Fruit fly (Drosophila melanogaster) whole organism, adult: ENCODE data around the gene GstD11.

Source experiments
- CG11617 ChIP-seq: fragments of 200-800 bp; sonication (Bioruptor generic); optimal IDR thresholded peaks from 2 replicates; lab custom pipeline; 2017; ENCODE audit warnings: mild to moderate bottlenecking, missing biosample characterization, missing genetic modification reagents, missing genetic modification characterization
- CG12768 ChIP-seq: fragments of 200-800 bp; sonication (Bioruptor generic); optimal IDR thresholded peaks from 2 replicates; lab custom pipeline; 2017; ENCODE audit warnings: missing biosample characterization, missing genetic modification characterization, mild to moderate bottlenecking, moderate library complexity, missing genetic modification reagents
- CG14711 ChIP-seq: fragments of 200-800 bp; sonication (Bioruptor generic); optimal IDR thresholded peaks from 2 replicates; lab custom pipeline; 2018; ENCODE audit warnings: missing biosample characterization, mild to moderate bottlenecking, missing genetic modification characterization, moderate library complexity
- CG1620 ChIP-seq: fragments of 200-800 bp; sonication (Bioruptor generic); optimal IDR thresholded peaks from 2 replicates; lab custom pipeline; 2016; ENCODE audit warnings: missing biosample characterization, missing genetic modification characterization
- CG33017 ChIP-seq: fragments of 200-800 bp; sonication (Bioruptor generic); optimal IDR thresholded peaks from 2 replicates; lab custom pipeline; 2018; ENCODE audit warnings: missing biosample characterization, mild to moderate bottlenecking, missing genetic modification characterization, moderate library complexity
- CG5204 ChIP-seq: fragments of 200-800 bp; sonication (Bioruptor generic); optimal IDR thresholded peaks from 2 replicates; lab custom pipeline; 2016; ENCODE audit warnings: missing biosample characterization, missing genetic modification characterization
- CG7045 ChIP-seq: fragments of 200-800 bp; sonication (Bioruptor generic); optimal IDR thresholded peaks from 2 replicates; lab custom pipeline; 2017; ENCODE audit warnings: missing biosample characterization, mild to moderate bottlenecking, missing genetic modification characterization
- CG7101 ChIP-seq: fragments of 200-800 bp; sonication (Bioruptor generic); optimal IDR thresholded peaks from 2 replicates; lab custom pipeline; 2018; ENCODE audit warnings: missing biosample characterization, mild to moderate bottlenecking, missing genetic modification characterization, moderate library complexity
- Clk ChIP-seq: fragments of 200-800 bp; sonication (Bioruptor generic); optimal IDR thresholded peaks from 2 replicates; lab custom pipeline; 2017; ENCODE audit warnings: missing biosample characterization, missing genetic modification characterization
- Crg-1 ChIP-seq: fragments of 200-800 bp; sonication (Bioruptor generic); optimal IDR thresholded peaks from 2 replicates; lab custom pipeline; 2016; ENCODE audit warnings: missing biosample characterization, missing genetic modification characterization
- Hr96 ChIP-seq: fragments of 200-800 bp; sonication (Bioruptor generic); optimal IDR thresholded peaks from 2 replicates; lab custom pipeline; 2016; ENCODE audit warnings: missing biosample characterization, missing genetic modification characterization
- Mnt ChIP-seq: fragments of 200-800 bp; sonication (Bioruptor generic); optimal IDR thresholded peaks from 2 replicates; lab custom pipeline; 2016; ENCODE audit warnings: missing biosample characterization, mild to moderate bottlenecking, missing genetic modification characterization
- bab1 ChIP-seq: fragments of 200-800 bp; sonication (Bioruptor generic); optimal IDR thresholded peaks from 3 replicates; lab custom pipeline; 2019; ENCODE audit warnings: missing biosample characterization, mild to moderate bottlenecking, missing genetic modification characterization, moderate library complexity
- cic ChIP-seq: fragments of 200-800 bp; sonication (Bioruptor generic); optimal IDR thresholded peaks from 2 replicates; lab custom pipeline; 2017; ENCODE audit warnings: missing biosample characterization, mild to moderate bottlenecking, missing genetic modification characterization, moderate library complexity
- cnc ChIP-seq, 2 experiments: fragments of >200 bp; optimal IDR thresholded peaks; 2 replicates each; lab custom pipeline; 2017
- kay ChIP-seq: fragments of 200-800 bp; sonication (Bioruptor generic); peaks from one replicate; lab custom pipeline; 2016; ENCODE audit warnings: missing biosample characterization, missing genetic modification characterization, borderline replicate concordance
- ovo ChIP-seq: fragments of 200-800 bp; sonication (Bioruptor generic); optimal IDR thresholded peaks from 2 replicates; lab custom pipeline; 2016; ENCODE audit warnings: missing biosample characterization, missing genetic modification characterization
- pad ChIP-seq: fragments of 200-800 bp; sonication (Bioruptor generic); optimal IDR thresholded peaks from 3 replicates; lab custom pipeline; 2017; ENCODE audit warnings: missing biosample characterization, missing genetic modification characterization, mild to moderate bottlenecking, moderate library complexity, missing genetic modification reagents
- tj ChIP-seq: fragments of 200-800 bp; sonication (Bioruptor generic); optimal IDR thresholded peaks from 3 replicates; lab custom pipeline; 2017; ENCODE audit warnings: missing biosample characterization, mild to moderate bottlenecking, missing genetic modification characterization, moderate library complexity
- toe ChIP-seq: fragments of 200-800 bp; sonication (Bioruptor generic); optimal IDR thresholded peaks from 2 replicates; lab custom pipeline; 2016; ENCODE audit warnings: missing biosample characterization, missing genetic modification characterization

Gene GstD11

DNA sequence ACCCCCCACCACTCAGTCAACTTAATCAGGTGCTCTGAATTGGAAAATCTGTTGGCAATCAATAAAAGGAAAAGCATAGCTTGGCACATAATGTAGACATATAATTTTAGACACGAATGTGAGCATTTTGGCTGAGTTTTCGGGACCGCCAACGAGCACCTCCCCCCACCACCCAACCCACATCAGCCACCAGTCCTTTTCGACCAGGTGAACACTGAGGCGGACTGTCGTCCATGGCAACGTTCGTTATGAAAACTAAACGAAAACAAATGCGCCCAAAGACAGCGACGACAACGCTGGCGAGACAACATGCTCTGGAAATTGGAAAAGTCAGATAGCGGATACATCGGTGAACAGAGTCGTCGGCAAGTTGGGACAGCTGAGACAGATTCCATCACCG lies at the start of gene GstD11:
Gene GstD11, plus strand, starts transcription at position 301 of the 400 bp plus-strand sequence.
- TF ChIP-seq kay (GFP tag; lab: Kevin White, UChicago) (no peak), tj (GFP tag; lab: Kevin White, UChicago) (no peak), CG7101 (tag; lab: Kevin White, UChicago) (no peak), CG14711 (tag; lab: Kevin White, UChicago) (no peak), Crg-1 (GFP tag; lab: Kevin White, UChicago) (no peak), cic (GFP tag; lab: Kevin White, UChicago) (no peak), Mnt (GFP tag; lab: Kevin White, UChicago) (no peak), ovo (GFP tag; lab: Kevin White, UChicago) (no peak), Hr96 (GFP tag; lab: Kevin White, UChicago) (no peak), CG5204 (GFP tag; lab: Kevin White, UChicago) (no peak), pad (GFP tag; lab: Kevin White, UChicago) (no peak), toe (GFP tag; lab: Kevin White, UChicago) (no peak), cnc (optimal IDR thresholded peaks at IDR 0.05; lab: Kevin White, UChicago) (no peak), bab1 (GFP tag; lab: Kevin White, UChicago) (no peak), CG11617 (GFP tag; lab: Kevin White, UChicago) (no peak), Clk (no peak), CG7045 (GFP tag; lab: Kevin White, UChicago) (no peak), CG1620 (GFP tag; lab: Kevin White, UChicago) (no peak)

DNA sequence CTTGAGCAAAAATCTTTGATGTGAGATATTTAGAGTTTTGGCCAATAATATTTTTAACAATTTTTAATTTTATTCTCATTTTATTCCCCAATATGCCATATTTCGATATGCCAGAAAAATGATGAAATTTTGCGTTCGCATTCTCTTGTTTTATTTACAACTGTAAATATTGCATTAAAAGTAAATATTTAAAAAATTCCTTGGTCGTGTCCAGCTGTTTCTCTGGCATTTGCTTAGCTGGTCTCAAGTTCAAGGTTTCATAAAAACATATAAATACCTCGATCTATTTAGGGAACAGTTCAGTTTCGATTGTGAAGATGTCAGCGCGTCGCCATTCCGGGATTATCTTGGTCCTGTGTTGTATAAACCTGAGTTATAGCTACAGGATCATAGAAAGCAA lies 41.8 kb upstream of the GstD11 start, which contains the start of gene Sgsf:
Gene Sgsf, plus strand, starts transcription at position 301 of the 400 bp plus-strand sequence.
- no peak for TF ChIP-seq kay (GFP tag; lab: Kevin White, UChicago)
- no peak for TF ChIP-seq bab1 (GFP tag; lab: Kevin White, UChicago)
- TF ChIP-seq toe (GFP tag; lab: Kevin White, UChicago): no peak
- no peak for TF ChIP-seq CG14711 (tag; lab: Kevin White, UChicago)
- TF ChIP-seq pad (GFP tag; lab: Kevin White, UChicago): no peak
- TF ChIP-seq CG1620 (GFP tag; lab: Kevin White, UChicago): no peak
- TF ChIP-seq Clk: no peak
- TF ChIP-seq CG12768: no peak
- TF ChIP-seq CG33017 (tag; lab: Kevin White, UChicago): no peak

DNA sequence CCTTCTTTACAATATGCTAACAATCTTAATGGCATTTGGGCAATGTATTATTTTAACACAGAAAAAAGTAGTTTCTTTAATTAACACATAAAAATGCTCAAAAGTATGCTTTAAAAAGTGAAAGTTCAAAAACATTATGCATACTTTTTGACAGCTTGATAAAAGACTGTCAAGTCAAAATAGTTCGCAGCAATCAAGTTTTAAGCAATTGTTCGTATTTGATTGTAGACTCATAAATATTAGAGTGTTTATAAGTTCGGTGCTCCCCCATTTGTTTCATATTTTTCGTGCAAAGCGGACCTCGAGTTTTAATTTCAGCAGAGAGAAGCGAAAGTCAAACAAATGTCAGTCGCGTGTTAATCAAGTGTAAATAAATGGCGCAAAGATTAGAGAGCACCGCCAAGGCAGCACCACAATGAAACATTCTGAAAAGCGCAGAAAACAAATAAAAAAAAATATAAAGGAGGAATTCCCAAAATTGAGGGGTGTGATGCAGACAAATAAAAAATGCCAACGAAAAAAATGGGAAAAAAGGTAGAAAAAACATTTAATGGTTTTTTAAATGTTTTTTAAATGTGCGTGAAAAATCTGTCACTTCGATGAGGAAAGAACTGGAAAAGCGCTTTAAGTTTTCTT lies 38.1 kb upstream of the GstD11 start:
- TF ChIP-seq kay (GFP tag; lab: Kevin White, UChicago) (peak; percentile 54), CG14711 (tag; lab: Kevin White, UChicago) (no peak), CG1620 (GFP tag; lab: Kevin White, UChicago) (no peak), pad (GFP tag; lab: Kevin White, UChicago) (no peak), cnc (optimal IDR thresholded peaks at IDR 0.05; lab: Kevin White, UChicago) (no peak), cic (GFP tag; lab: Kevin White, UChicago) (no peak)

DNA sequence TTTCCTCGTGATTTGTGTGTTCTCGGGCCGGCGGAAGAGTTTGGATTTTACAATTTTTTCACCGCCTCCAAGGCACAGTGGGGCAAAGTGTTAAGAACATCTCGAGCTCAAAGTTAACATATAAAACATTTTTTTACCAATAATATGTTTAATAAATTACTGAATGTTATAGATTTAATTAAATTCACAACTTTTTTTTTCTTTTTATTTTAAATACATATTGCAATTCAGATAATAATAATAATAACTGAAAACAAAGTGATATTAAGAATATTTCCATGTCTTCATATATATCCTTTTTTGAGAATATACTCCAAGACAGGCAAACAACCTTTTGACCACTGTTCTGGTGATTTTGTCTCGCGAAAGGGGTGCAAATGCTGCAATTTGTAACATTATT lies 37.1 kb upstream of the GstD11 start:
- TF ChIP-seq kay (GFP tag; lab: Kevin White, UChicago) (no peak), bab1 (GFP tag; lab: Kevin White, UChicago) (no peak), CG11617 (GFP tag; lab: Kevin White, UChicago) (no peak), cic (GFP tag; lab: Kevin White, UChicago) (no peak), CG5204 (GFP tag; lab: Kevin White, UChicago) (no peak), Clk (no peak), toe (GFP tag; lab: Kevin White, UChicago) (no peak), tj (GFP tag; lab: Kevin White, UChicago) (no peak), cnc (optimal IDR thresholded peaks at IDR 0.05; lab: Kevin White, UChicago) (no peak), ovo (GFP tag; lab: Kevin White, UChicago) (no peak), CG14711 (tag; lab: Kevin White, UChicago) (no peak), CG1620 (GFP tag; lab: Kevin White, UChicago) (no peak), CG7101 (tag; lab: Kevin White, UChicago) (no peak), Crg-1 (GFP tag; lab: Kevin White, UChicago) (no peak), Hr96 (GFP tag; lab: Kevin White, UChicago) (no peak), CG7045 (GFP tag; lab: Kevin White, UChicago) (no peak)

DNA sequence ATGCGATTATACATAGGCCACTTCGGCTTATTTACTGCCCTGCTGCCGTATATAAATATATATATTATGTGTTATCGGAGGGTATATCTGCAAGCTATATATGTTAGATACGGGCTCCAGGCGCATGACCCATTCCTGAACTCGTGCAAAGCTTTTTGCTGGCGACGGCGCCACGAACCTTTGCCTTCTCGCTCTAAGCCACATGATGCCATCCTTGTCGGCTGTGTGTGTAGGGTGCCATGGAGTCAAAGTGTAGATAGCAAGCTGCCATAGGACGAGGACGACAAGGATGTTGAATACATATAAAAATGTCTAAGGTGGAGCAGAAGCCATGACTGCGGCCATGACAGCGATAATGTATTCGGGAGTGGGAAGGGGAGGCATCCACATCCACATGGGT lies 35.5 kb upstream of the GstD11 start:
- no peak for TF ChIP-seq cnc (optimal IDR thresholded peaks at IDR 0.05; lab: Kevin White, UChicago)
- peak; percentile 45 for TF ChIP-seq kay (GFP tag; lab: Kevin White, UChicago)

DNA sequence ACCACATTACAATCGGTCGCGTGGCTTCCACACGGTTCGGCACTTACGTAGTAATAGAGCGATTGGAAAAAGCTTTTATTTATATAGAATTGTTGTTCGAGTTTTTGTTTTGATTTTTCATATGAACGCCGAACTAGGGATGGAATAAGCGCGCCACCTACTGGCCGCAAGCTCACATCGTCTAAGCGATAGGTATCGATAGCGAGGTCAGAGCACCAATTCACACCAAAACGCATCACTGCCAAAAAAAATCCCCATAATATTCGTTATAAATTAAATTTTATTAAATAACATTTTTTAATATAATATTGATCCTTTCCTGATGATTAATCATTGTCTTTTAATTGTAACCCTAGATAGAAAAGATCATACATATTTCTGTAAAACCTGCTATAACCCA lies 32.6 kb upstream of the GstD11 start, which contains the start of gene CG10038:
Gene CG10038, minus strand, starts transcription at position 148 of the 400 bp plus-strand sequence.
- TF ChIP-seq bab1 (GFP tag; lab: Kevin White, UChicago) (peak; percentile 39), CG5204 (GFP tag; lab: Kevin White, UChicago) (no peak), CG12768 (no peak), CG1620 (GFP tag; lab: Kevin White, UChicago) (peak; percentile 4), tj (GFP tag; lab: Kevin White, UChicago) (no peak), toe (GFP tag; lab: Kevin White, UChicago) (peak; percentile 27)
